Fruit fly (Drosophila melanogaster): ENCODE data around the gene Hou.

Hou gene

dm6 chrX:18646855-18647699 lies 3.2 kb downstream of the Hou start, which contains the start of gene Rip11 (continued):
- TF ChIP-seq Blimp-1 (GFP tag; optimal IDR thresholded peaks at IDR 0.05): peak; percentile 95
- TF ChIP-seq achi (GFP tag; optimal IDR thresholded peaks at IDR 0.05): peak; percentile 71
- TF ChIP-seq CG6808 (GFP tag; optimal IDR thresholded peaks at IDR 0.05): peak; percentile 82
- TF ChIP-seq CG3032 (tag; optimal IDR thresholded peaks at IDR 0.05): peak; percentile 49
- peak; percentile 61 for TF ChIP-seq CG10669 (GFP tag; optimal IDR thresholded peaks at IDR 0.05)
- TF ChIP-seq CG16779 (tag; optimal IDR thresholded peaks at IDR 0.05): peak; percentile 76
- no peak for TF ChIP-seq CG11902 (GFP tag; optimal IDR thresholded peaks at IDR 0.05)
- TF ChIP-seq Smox (GFP tag; optimal IDR thresholded peaks at IDR 0.05): peak; percentile 69
- peak; percentile 91 to 92 for TF ChIP-seq ss (GFP tag; optimal IDR thresholded peaks at IDR 0.05)
- TF ChIP-seq Eip78C (GFP tag): peak; percentile 93
- TF ChIP-seq salr (GFP tag; optimal IDR thresholded peaks at IDR 0.05): peak in 1 of 2 experiments; percentile 32
- peak; percentile 66 for TF ChIP-seq CG32006 (GFP tag; optimal IDR thresholded peaks at IDR 0.05)
- peak; percentile 68 for TF ChIP-seq lz (GFP tag; optimal IDR thresholded peaks at IDR 0.05)
- TF ChIP-seq CG9139 (GFP tag; optimal IDR thresholded peaks at IDR 0.05): peak; percentile 80
- no peak for TF ChIP-seq CG11294 (GFP tag; IDR thresholded peaks at IDR 0.05)
- peak; percentile 78 for TF ChIP-seq Met (GFP tag; optimal IDR thresholded peaks at IDR 0.05)
- peak; percentile 93 for TF ChIP-seq eg (GFP tag; IDR thresholded peaks at IDR 0.05)
- TF ChIP-seq CG8632 (GFP tag; optimal IDR thresholded peaks at IDR 0.05): peak; percentile 71
- peak; percentile 75 for TF ChIP-seq svp (GFP tag)
- peak; percentile 63 for TF ChIP-seq dsx (GFP tag; optimal IDR thresholded peaks at IDR 0.05; ENCODE audit: poor library complexity, severe bottlenecking)
- peak; percentile 53 for TF ChIP-seq Gug (GFP tag; IDR thresholded peaks at IDR 0.05)
- no peak for TF ChIP-seq CG6276 (GFP tag; optimal IDR thresholded peaks at IDR 0.05)
- TF ChIP-seq CG31627 (GFP tag; optimal IDR thresholded peaks at IDR 0.05): peak; percentile 50
- no peak for TF ChIP-seq OdsH (GFP tag; optimal IDR thresholded peaks at IDR 0.05)
- peak; percentile 68 for TF ChIP-seq CG7368 (GFP tag; optimal IDR thresholded peaks at IDR 0.05)
- TF ChIP-seq Ets21C (GFP tag; optimal IDR thresholded peaks at IDR 0.05): peak; percentile 42
- TF ChIP-seq Sox15 (GFP tag; optimal IDR thresholded peaks at IDR 0.05): no peak
- peak; percentile 59 for TF ChIP-seq cyc (GFP tag; optimal IDR thresholded peaks at IDR 0.05)
- no peak for TF ChIP-seq CG10631 (GFP tag; optimal IDR thresholded peaks at IDR 0.05)
- peak; percentile 82 for TF ChIP-seq net (GFP tag; optimal IDR thresholded peaks at IDR 0.05)
- peak; percentile 13 for TF ChIP-seq Hr38 (GFP tag; optimal IDR thresholded peaks at IDR 0.05)
- TF ChIP-seq fd85E (GFP tag; optimal IDR thresholded peaks at IDR 0.05): peak; percentile 59
- TF ChIP-seq CG6792 (GFP tag; optimal IDR thresholded peaks at IDR 0.05): peak; percentile 76
- peak; percentile 73 for TF ChIP-seq CG1621 (tag; optimal IDR thresholded peaks at IDR 0.05)
- TF ChIP-seq CG8319 (GFP tag; optimal IDR thresholded peaks at IDR 0.05): no peak
- TF ChIP-seq vri (GFP tag; optimal IDR thresholded peaks at IDR 0.05): peak; percentile 61

dm6 chrX:18645720-18646213 lies 4.5 kb downstream of the Hou start:
- TF ChIP-seq fd85E (GFP tag; optimal IDR thresholded peaks at IDR 0.05) (no peak), salr (GFP tag; optimal IDR thresholded peaks at IDR 0.05) (peak in 1 of 2 experiments; percentile 71), CG7368 (GFP tag; optimal IDR thresholded peaks at IDR 0.05) (peak; percentile 37), ss (GFP tag; optimal IDR thresholded peaks at IDR 0.05) (peak; percentile 25 to 42), CG11902 (GFP tag; optimal IDR thresholded peaks at IDR 0.05) (peak; percentile 19), CG9139 (GFP tag; optimal IDR thresholded peaks at IDR 0.05) (no peak), Hr38 (GFP tag; optimal IDR thresholded peaks at IDR 0.05) (no peak), topi (GFP tag; optimal IDR thresholded peaks at IDR 0.05) (peak; percentile 76), CG11294 (GFP tag; IDR thresholded peaks at IDR 0.05) (no peak), CG10631 (GFP tag; optimal IDR thresholded peaks at IDR 0.05) (peak; percentile 66), CG6808 (GFP tag; optimal IDR thresholded peaks at IDR 0.05) (peak; percentile 59), CG8632 (GFP tag; optimal IDR thresholded peaks at IDR 0.05) (peak; percentile 70), spab (GFP tag; optimal IDR thresholded peaks at IDR 0.05) (peak; percentile 43), Met (GFP tag; optimal IDR thresholded peaks at IDR 0.05) (peak; percentile 80), svp (GFP tag) (peak; percentile 81), pdm3 (GFP tag; optimal IDR thresholded peaks at IDR 0.05) (peak; percentile 73), CG8319 (GFP tag; optimal IDR thresholded peaks at IDR 0.05) (peak; percentile 53), fkh (GFP tag; optimal IDR thresholded peaks at IDR 0.05) (peak; percentile 86), Eip78C (GFP tag) (peak; percentile 87), cyc (GFP tag; optimal IDR thresholded peaks at IDR 0.05) (peak; percentile 73), CG15336 (GFP tag; IDR thresholded peaks at IDR 0.05) (peak; percentile 79), OdsH (GFP tag; optimal IDR thresholded peaks at IDR 0.05) (peak; percentile 76), dsx (GFP tag; optimal IDR thresholded peaks at IDR 0.05; ENCODE audit: poor library complexity, severe bottlenecking) (peak; percentile 32), dac (GFP tag; optimal IDR thresholded peaks at IDR 0.05) (peak; percentile 57), CG10669 (GFP tag; optimal IDR thresholded peaks at IDR 0.05) (peak; percentile 60), Sox14 (GFP tag; optimal IDR thresholded peaks at IDR 0.05) (peak; percentile 62), Eip75B (GFP tag; optimal IDR thresholded peaks at IDR 0.05) (peak; percentile 70), Sox102F (GFP tag; optimal IDR thresholded peaks at IDR 0.05) (peak; percentile 75), CG3919 (GFP tag; optimal IDR thresholded peaks at IDR 0.05) (peak; percentile 72)

Measured in whole organism, prepupa.